Fruit fly (Drosophila melanogaster): ENCODE results near the gene CG6696.

The CG6696 gene

DNA sequence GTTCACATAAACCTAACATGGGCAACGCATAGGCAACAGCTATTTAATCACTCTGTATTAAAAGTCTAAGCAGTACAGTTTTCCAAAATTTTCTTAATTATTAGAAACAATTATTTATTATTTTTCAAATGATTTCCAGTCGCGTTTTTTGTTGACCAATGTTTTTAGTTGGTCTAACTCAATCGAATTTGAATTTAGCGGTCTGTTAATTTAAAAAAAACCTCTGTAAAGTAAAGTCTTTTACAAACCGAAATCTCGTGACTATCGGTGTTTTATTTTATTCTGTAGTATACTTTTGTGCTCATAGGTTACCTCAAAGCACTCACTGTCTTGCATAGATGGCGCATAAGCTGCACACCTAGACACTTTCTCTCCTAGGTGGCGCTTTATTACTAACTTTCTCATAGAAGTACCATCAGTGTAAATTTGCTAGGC is 26.8 kb downstream of the CG6696 start (continued):
- TF ChIP-seq stwl (tag; optimal IDR thresholded peaks at IDR 0.05) (peak; percentile 5), eyg (GFP tag; optimal IDR thresholded peaks at IDR 0.05) (no peak), CG17361 (GFP tag; IDR thresholded peaks at IDR 0.05) (peak; percentile 36; the same call in 1 of the 3 replicates), D19B (GFP tag; optimal IDR thresholded peaks at IDR 0.05) (no peak), CG10209 (GFP tag; optimal IDR thresholded peaks at IDR 0.05) (peak; percentile 44), pb (GFP tag; optimal IDR thresholded peaks at IDR 0.05) (no peak), Fer1 (GFP tag; optimal IDR thresholded peaks at IDR 0.05) (no peak), Dip2 (GFP tag; IDR thresholded peaks at IDR 0.05) (peak; percentile 98), Jarid2 (GFP tag; optimal IDR thresholded peaks at IDR 0.05) (no peak), BEAF-32 (GFP tag; optimal IDR thresholded peaks at IDR 0.05) (peak; percentile 77), org-1 (GFP tag; optimal IDR thresholded peaks at IDR 0.05) (no peak), mld (GFP tag; IDR thresholded peaks at IDR 0.05; ENCODE audit: partially characterized antibody) (no peak; the same call in 2 of the 3 replicates), CG12744 (GFP tag; optimal IDR thresholded peaks at IDR 0.05) (no peak), CG33213 (GFP tag; optimal IDR thresholded peaks at IDR 0.05) (peak; percentile 57), Meics (GFP tag; optimal IDR thresholded peaks at IDR 0.05) (peak; percentile 18), CG9437 (GFP tag; optimal IDR thresholded peaks at IDR 0.05) (no peak), CG2129 (GFP tag; IDR thresholded peaks at IDR 0.05; ENCODE audit: partially characterized antibody) (no peak; the same call in 1 of the 2 replicates), CG16779 (GFP tag; IDR thresholded peaks at IDR 0.05) (no peak), Side (GFP tag; optimal IDR thresholded peaks at IDR 0.05) (peak; percentile 47), CG13894 (tag; optimal IDR thresholded peaks at IDR 0.05) (peak; percentile 42), slbo (GFP tag; IDR thresholded peaks at IDR 0.05) (peak; percentile 73), CG4424 (GFP tag; optimal IDR thresholded peaks at IDR 0.05) (no peak), CG6254 (GFP tag; optimal IDR thresholded peaks at IDR 0.05) (no peak), CG3281 (GFP tag; optimal IDR thresholded peaks at IDR 0.05) (no peak), mirr (GFP tag; optimal IDR thresholded peaks at IDR 0.05) (no peak), CG13775 (GFP tag; optimal IDR thresholded peaks at IDR 0.05) (peak; percentile 15), wdn (GFP tag; IDR thresholded peaks at IDR 0.05) (no peak), CG43689 (GFP tag; IDR thresholded peaks at IDR 0.05) (no peak), klu (GFP tag; IDR thresholded peaks at IDR 0.05) (no peak), Fer3 (tag; optimal IDR thresholded peaks at IDR 0.05) (peak; percentile 28), CHES-1-like (GFP tag; optimal IDR thresholded peaks at IDR 0.05) (no peak), Oli (tag; optimal IDR thresholded peaks at IDR 0.05) (no peak), CG3838 (GFP tag; optimal IDR thresholded peaks at IDR 0.05) (no peak), unc-4 (GFP tag; IDR thresholded peaks at IDR 0.05; ENCODE audit: partially characterized antibody) (peak; percentile 71; the same call in 1 of the 2 replicates), CG6765 (GFP tag; optimal IDR thresholded peaks at IDR 0.05) (no peak), CTCF (GFP tag; optimal IDR thresholded peaks at IDR 0.05) (peak; percentile 98), eve (GFP tag; optimal IDR thresholded peaks at IDR 0.05) (no peak), CG11723 (GFP tag; optimal IDR thresholded peaks at IDR 0.05) (no peak), da (GFP tag; optimal IDR thresholded peaks at IDR 0.05) (no peak), Ssrp (tag; optimal IDR thresholded peaks at IDR 0.05) (no peak), CG2678 (tag; optimal IDR thresholded peaks at IDR 0.05) (peak; percentile 22), CG14050 (GFP tag; IDR thresholded peaks at IDR 0.05) (no peak), Nf-YC (tag; optimal IDR thresholded peaks at IDR 0.05) (no peak), ttk (GFP tag; IDR thresholded peaks at IDR 0.05) (no peak), salm (tag; optimal IDR thresholded peaks at IDR 0.05) (no peak), CG15479 (GFP tag; optimal IDR thresholded peaks at IDR 0.05) (no peak), CG3407 (GFP tag; optimal IDR thresholded peaks at IDR 0.05) (no peak), sd (tag; optimal IDR thresholded peaks at IDR 0.05) (no peak), CG2712 (tag; optimal IDR thresholded peaks at IDR 0.05) (peak; percentile 6), kay (GFP tag; optimal IDR thresholded peaks at IDR 0.05) (no peak), Oaz (GFP tag; IDR thresholded peaks at IDR 0.05) (no peak), ab (GFP tag; optimal IDR thresholded peaks at IDR 0.05) (no peak)

Measured in whole organism, embryonic.